Fruit fly (Drosophila melanogaster): ENCODE measurements around the gene Tcs6.

DNA sequence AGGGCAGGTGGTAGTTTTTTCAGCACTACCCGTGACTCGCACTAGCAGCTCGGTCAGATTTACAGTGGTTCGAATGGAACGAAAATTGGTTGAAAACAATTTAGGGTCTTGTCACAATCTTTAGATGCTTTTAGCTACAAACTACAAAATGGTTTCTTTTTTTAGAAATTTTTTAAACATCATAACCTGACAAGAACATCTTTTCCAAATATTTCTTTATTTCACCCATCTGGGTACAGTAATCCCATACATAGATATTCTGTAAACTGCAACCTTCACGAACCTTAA, 22.7 kb downstream of the Tcs6 start:
- TF ChIP-seq Pif1A (GFP tag; optimal IDR thresholded peaks at IDR 0.05) = no peak
- no peak for TF ChIP-seq D1 (tag; optimal IDR thresholded peaks at IDR 0.05)
- no peak for TF ChIP-seq CG17806 (tag; optimal IDR thresholded peaks at IDR 0.05)
- TF ChIP-seq CG34367 (tag; optimal IDR thresholded peaks at IDR 0.05) = no peak

Measured in whole organism, pupa.